Worm (Caenorhabditis elegans) whole organism, L4 larva: ENCODE measurements around the gene egl-38.

Source experiments
- F10B5.3 ChIP-seq: sonication (generic microtip); optimal IDR thresholded peaks from 2 replicates; lab custom pipeline; 2016; ENCODE audit warnings: mild to moderate bottlenecking, missing genetic modification characterization, missing compliant biosample characterization
- F37D6.2 ChIP-seq: sonication (generic microtip); optimal IDR thresholded peaks from 2 replicates; lab custom pipeline; 2016; ENCODE audit warnings: mild to moderate bottlenecking, missing genetic modification characterization, missing compliant biosample characterization
- F44E2.7 ChIP-seq: fragments of 200-800 bp; sonication (Bioruptor generic); IDR thresholded peaks from 2 replicates; pipeline ENCODE4 v2.1.2; 2022; ENCODE audit warnings: missing genetic modification characterization, missing compliant biosample characterization
- Y5F2A.4 ChIP-seq: fragments of 200-800 bp; sonication (Bioruptor generic); optimal IDR thresholded peaks from 2 replicates; lab custom pipeline; 2018; ENCODE audit warnings: mild to moderate bottlenecking, missing genetic modification characterization, missing compliant biosample characterization
- ZK546.5 ChIP-seq, 2 experiments: sonication (generic microtip); optimal IDR thresholded peaks; 2 replicates each; lab custom pipeline; 2017; ENCODE audit warnings: missing biosample characterization in 2 of 2, missing genetic modification characterization in 2 of 2
- aly-2 ChIP-seq: sonication (generic microtip); optimal IDR thresholded peaks from 2 replicates; lab custom pipeline; 2018; ENCODE audit warnings: missing biosample characterization, missing genetic modification characterization
- ceh-28 ChIP-seq: fragments of 150-350 bp; optimal IDR thresholded peaks from 2 replicates; lab custom pipeline; 2014; ENCODE audit warnings: missing biosample characterization, missing genetic modification reagents, missing genetic modification characterization
- ceh-32 ChIP-seq: sonication (generic microtip); optimal IDR thresholded peaks from 2 replicates; lab custom pipeline; 2016; ENCODE audit warnings: mild to moderate bottlenecking, missing genetic modification characterization, missing compliant biosample characterization; ENCODE audit not compliant: poor library complexity
- ceh-44 ChIP-seq: fragments of 200-800 bp; sonication (Bioruptor generic); IDR thresholded peaks from 2 replicates; pipeline ENCODE4 v1.3.6; 2022; ENCODE audit warnings: missing genetic modification reagents, missing genetic modification characterization, missing compliant biosample characterization
- ceh-62 ChIP-seq: sonication (generic microtip); optimal IDR thresholded peaks from 2 replicates; lab custom pipeline; 2017; ENCODE audit warnings: missing biosample characterization, missing genetic modification characterization
- cey-2 ChIP-seq: sonication (generic microtip); optimal IDR thresholded peaks from 3 replicates; lab custom pipeline; 2017; ENCODE audit warnings: missing genetic modification characterization, mild to moderate bottlenecking, missing compliant biosample characterization, antibody characterized with exemption, borderline replicate concordance; ENCODE audit not compliant: insufficient read depth
- ctbp-1 ChIP-seq: fragments of 200-800 bp; sonication (Bioruptor generic); IDR thresholded peaks from 2 replicates; pipeline ENCODE4 v1.3.6; 2022; ENCODE audit warnings: missing genetic modification reagents, missing genetic modification characterization, missing compliant biosample characterization
- dmd-9 ChIP-seq: fragments of 200-800 bp; sonication (Bioruptor generic); IDR thresholded peaks from 2 replicates; pipeline ENCODE4 v1.3.6; 2022; ENCODE audit warnings: missing genetic modification reagents, missing genetic modification characterization, missing compliant biosample characterization
- egl-27 ChIP-seq: sonication (generic microtip); optimal IDR thresholded peaks from 3 replicates; lab custom pipeline; 2017; ENCODE audit warnings: missing biosample characterization, missing genetic modification reagents, missing genetic modification characterization
- egl-43 ChIP-seq: fragments of 200-800 bp; sonication (Bioruptor generic); IDR thresholded peaks from 2 replicates; pipeline ENCODE4 v1.3.6; 2022; ENCODE audit warnings: missing genetic modification reagents, missing genetic modification characterization, missing compliant biosample characterization
- hlh-11 ChIP-seq: fragments of 200-800 bp; sonication (Bioruptor generic); optimal IDR thresholded peaks from 2 replicates; lab custom pipeline; 2018; ENCODE audit warnings: mild to moderate bottlenecking, missing genetic modification characterization, missing compliant biosample characterization
- hlh-30 ChIP-seq: sonication (generic microtip); optimal IDR thresholded peaks from 2 replicates; lab custom pipeline; 2017; ENCODE audit warnings: antibody characterized with exemption, mild to moderate bottlenecking, missing genetic modification characterization, missing compliant biosample characterization; ENCODE audit not compliant: insufficient read depth
- hmg-1.1 ChIP-seq: fragments of 200-800 bp; sonication (Bioruptor generic); IDR thresholded peaks from 2 replicates; pipeline ENCODE4 v1.3.6; 2022; ENCODE audit warnings: missing genetic modification reagents, missing genetic modification characterization, missing compliant biosample characterization
- lin-15B ChIP-seq: fragments of 150-350 bp; sonication (generic microtip); optimal IDR thresholded peaks from 3 replicates; lab custom pipeline; 2014; ENCODE audit warnings: missing biosample characterization, missing genetic modification characterization
- lin-38 ChIP-seq: fragments of 200-800 bp; sonication (Bioruptor generic); IDR thresholded peaks from 2 replicates; pipeline ENCODE4 v1.3.6; 2022; ENCODE audit warnings: missing genetic modification reagents, missing genetic modification characterization, missing compliant biosample characterization
- lin-39 ChIP-seq: fragments of 150-350 bp; optimal IDR thresholded peaks from 2 replicates; lab custom pipeline; 2014; ENCODE audit warnings: missing biosample characterization, missing genetic modification reagents, missing genetic modification characterization
- lir-3 ChIP-seq: sonication (generic microtip); optimal IDR thresholded peaks from 2 replicates; lab custom pipeline; 2016; ENCODE audit warnings: mild to moderate bottlenecking, missing genetic modification characterization, missing compliant biosample characterization
- madf-5 ChIP-seq, 2 experiments: fragments of 200-800 bp; sonication (Bioruptor generic); IDR thresholded peaks; 2 replicates each; pipeline ENCODE4 v1.3.6; 2022; ENCODE audit warnings: missing compliant biosample characterization in 2 of 2, missing genetic modification characterization in 2 of 2
- mdt-29 ChIP-seq: fragments of 200-800 bp; sonication (Bioruptor generic); IDR thresholded peaks from 2 replicates; pipeline ENCODE4 v1.3.6; 2022; ENCODE audit warnings: missing genetic modification reagents, missing genetic modification characterization, missing compliant biosample characterization
- mep-1 ChIP-seq: fragments of 150-350 bp; sonication (generic microtip); optimal IDR thresholded peaks from 3 replicates; lab custom pipeline; 2014; ENCODE audit warnings: missing biosample characterization, missing genetic modification characterization
- mes-2 ChIP-seq: sonication (generic microtip); optimal IDR thresholded peaks from 2 replicates; lab custom pipeline; 2016; ENCODE audit warnings: missing genotype, mild to moderate bottlenecking, missing genetic modification characterization, missing compliant biosample characterization; ENCODE audit not compliant: poor library complexity, severe bottlenecking
- nhr-102 ChIP-seq: sonication (generic microtip); optimal IDR thresholded peaks from 2 replicates; lab custom pipeline; 2016; ENCODE audit warnings: mild to moderate bottlenecking, missing genetic modification characterization, moderate library complexity, missing compliant biosample characterization
- nhr-25 ChIP-seq: sonication (generic microtip); optimal IDR thresholded peaks from 2 replicates; lab custom pipeline; 2017; ENCODE audit warnings: missing genetic modification characterization, mild to moderate bottlenecking, missing compliant biosample characterization, antibody characterized with exemption, moderate library complexity, borderline replicate concordance; ENCODE audit not compliant: insufficient read depth
- nhr-41 ChIP-seq: fragments of 200-800 bp; sonication (Bioruptor generic); IDR thresholded peaks from 2 replicates; pipeline ENCODE4 v1.3.6; 2022; ENCODE audit warnings: missing genetic modification reagents, missing genetic modification characterization, missing compliant biosample characterization
- nhr-76 ChIP-seq: fragments of 150-350 bp; optimal IDR thresholded peaks from 2 replicates; lab custom pipeline; 2014; ENCODE audit warnings: missing biosample characterization, missing genetic modification characterization
- pha-4 ChIP-seq, 2 experiments: fragments of 150-350 bp in 1 of 2; fragments of 200-800 bp in 1 of 2; sonication (Bioruptor generic) in 1 of 2; IDR thresholded peaks in 1 of 2; optimal IDR thresholded peaks in 1 of 2; 2 replicates each; pipeline versions ENCODE4 v1.3.6 to Lab custom; 2014 to 2022; ENCODE audit warnings: missing genetic modification characterization in 2 of 2, missing genetic modification reagents in 2 of 2, missing biosample characterization in 1 of 2, missing compliant biosample characterization in 1 of 2
- php-3 ChIP-seq: fragments of 200-800 bp; sonication (Bioruptor generic); IDR thresholded peaks from 2 replicates; pipeline ENCODE4 v1.3.6; 2022; ENCODE audit warnings: missing genetic modification reagents, missing genetic modification characterization, missing compliant biosample characterization
- rbr-2 ChIP-seq: sonication (generic microtip); optimal IDR thresholded peaks from 2 replicates; lab custom pipeline; 2016; ENCODE audit warnings: missing genotype, missing genetic modification characterization, missing compliant biosample characterization
- set-16 ChIP-seq: fragments of 200-800 bp; sonication (Bioruptor generic); IDR thresholded peaks from 2 replicates; pipeline ENCODE4 v1.3.6; 2022; ENCODE audit warnings: missing genetic modification reagents, missing genetic modification characterization, missing compliant biosample characterization
- skn-1 ChIP-seq: fragments of 150-350 bp; optimal IDR thresholded peaks from 2 replicates; lab custom pipeline; 2014; ENCODE audit warnings: missing biosample characterization, missing genetic modification characterization
- snpc-1.2 ChIP-seq: fragments of 200-800 bp; sonication (Bioruptor generic); IDR thresholded peaks from 2 replicates; pipeline ENCODE4 v1.3.6; 2022; ENCODE audit warnings: missing genetic modification reagents, missing genetic modification characterization, missing compliant biosample characterization
- snpc-4 ChIP-seq: fragments of 150-350 bp; optimal IDR thresholded peaks from 2 replicates; lab custom pipeline; 2014; ENCODE audit warnings: missing biosample characterization, missing genetic modification characterization
- vab-7 ChIP-seq: fragments of 200-800 bp; sonication (Bioruptor generic); IDR thresholded peaks from 2 replicates; pipeline ENCODE4 v1.3.6; 2022; ENCODE audit warnings: missing genetic modification reagents, missing genetic modification characterization, missing compliant biosample characterization
- zfp-2 ChIP-seq: sonication (generic microtip); optimal IDR thresholded peaks from 2 replicates; lab custom pipeline; 2016; ENCODE audit warnings: mild to moderate bottlenecking, missing genetic modification characterization, missing compliant biosample characterization
- zfp-3 ChIP-seq: fragments of 200-800 bp; sonication (Bioruptor generic); conservative IDR thresholded peaks from 2 replicates; pipeline ENCODE4 v1.3.6; 2022; ENCODE audit warnings: missing genetic modification reagents, missing genetic modification characterization, missing compliant biosample characterization
- zip-2 ChIP-seq: fragments of 150-350 bp; optimal IDR thresholded peaks from 2 replicates; lab custom pipeline; 2014; ENCODE audit warnings: missing biosample characterization, missing genetic modification characterization
- ztf-11 ChIP-seq: fragments of 150-350 bp; optimal IDR thresholded peaks from 2 replicates; lab custom pipeline; 2014; ENCODE audit warnings: missing biosample characterization, missing genetic modification characterization
- ztf-7 ChIP-seq: fragments of 150-350 bp; optimal IDR thresholded peaks from 2 replicates; lab custom pipeline; 2014; ENCODE audit warnings: missing biosample characterization, missing genetic modification characterization

egl-38 gene

ce11 chrIV:10085401-10086187 is 24.7 kb downstream of the egl-38 start, which contains the start of the genes col-2 and ndc-80 (continued):
- TF ChIP-seq lir-3, result no peak
- no peak for TF ChIP-seq ceh-44 (GFP tag; lab: Robert Waterston, UW)
- no peak for TF ChIP-seq nhr-76 (tag; lab: Kevin White, UChicago)
- TF ChIP-seq lin-39, result no peak
- no peak for TF ChIP-seq dmd-9 (GFP tag; lab: Robert Waterston, UW)
- no peak for TF ChIP-seq lin-15B (tag; lab: Kevin White, UChicago)
- no peak; the same call in 1 of the 2 replicates for TF ChIP-seq hmg-1.1 (GFP tag; lab: Robert Waterston, UW)
- TF ChIP-seq ctbp-1 (GFP tag; lab: Robert Waterston, UW), result no peak
- TF ChIP-seq set-16, result no peak
- peak; percentile 55; the same call in 1 of the 2 replicates for TF ChIP-seq snpc-1.2
- TF ChIP-seq nhr-25 (tag; lab: Kevin White, UChicago), result no peak
- peak; percentile 94 for TF ChIP-seq lin-38 (GFP tag; lab: Robert Waterston, UW)
- no peak for TF ChIP-seq F44E2.7
- TF ChIP-seq madf-5 (GFP tag; IDR thresholded peaks at IDR 0.05; lab: Robert Waterston, UW), result no peak
- TF ChIP-seq rbr-2 (tag; lab: Kevin White, UChicago), result peak; percentile 43
- TF ChIP-seq nhr-102, result no peak
- TF ChIP-seq cey-2 (tag; lab: Kevin White, UChicago), result no peak
- no peak for TF ChIP-seq zfp-2 (tag; lab: Kevin White, UChicago)
- no peak for TF ChIP-seq skn-1 (tag; lab: Kevin White, UChicago)
- TF ChIP-seq F10B5.3 (tag; lab: Kevin White, UChicago), result no peak
- peak; percentile 95 for TF ChIP-seq mes-2
- no peak for TF ChIP-seq zip-2 (tag; lab: Kevin White, UChicago)
- TF ChIP-seq, all 104 proteins: peak for 15

ce11 chrIV:10084323-10084959 is 25.9 kb downstream of the egl-38 start, which contains the start of gene W01B6.8:
TSS of gene W01B6.8 (minus strand) at chrIV:10084373.
- TF ChIP-seq ceh-32 (tag; lab: Kevin White, UChicago) (no peak), vab-7 (GFP tag; lab: Robert Waterston, UW) (no peak), ceh-28 (tag; lab: Kevin White, UChicago) (no peak), mep-1 (tag; lab: Kevin White, UChicago) (no peak), aly-2 (no peak), zfp-3 (no peak), hlh-30 (tag; lab: Kevin White, UChicago) (no peak), hlh-11 (tag; lab: Kevin White, UChicago) (no peak), Y5F2A.4 (GFP tag; lab: Kevin White, UChicago) (no peak), ztf-11 (tag; lab: Kevin White, UChicago) (no peak), egl-43 (GFP tag; lab: Robert Waterston, UW) (0 out of 2 replicates have a peak, but pooled peaks have one; percentile 19), ZK546.5 (tag; optimal IDR thresholded peaks at IDR 0.05; lab: Kevin White, UChicago) (no peak), ceh-62 (tag; lab: Kevin White, UChicago) (no peak), skn-1 (tag; lab: Kevin White, UChicago) (no peak), snpc-4 (no peak), egl-27 (tag; lab: Kevin White, UChicago) (no peak), nhr-41 (GFP tag; lab: Robert Waterston, UW) (no peak), mdt-29 (no peak), pha-4 (GFP tag; IDR thresholded peaks at IDR 0.05; lab: Robert Waterston, UW) (peak; percentile 67; the same call in 1 of the 2 replicates), pha-4 (tag; optimal IDR thresholded peaks at IDR 0.05; lab: Kevin White, UChicago) (no peak), F37D6.2 (tag; lab: Kevin White, UChicago) (no peak), php-3 (no peak), hmg-1.1 (GFP tag; lab: Robert Waterston, UW) (no peak), ztf-7 (no peak), ceh-44 (GFP tag; lab: Robert Waterston, UW) (no peak), set-16 (peak; percentile 99)
- TF ChIP-seq, all 104 proteins: peak for 3
